Worm (Caenorhabditis elegans): ENCODE data around the gene fbxa-142.

ce11 chrV:16159594-16159993 lies 28.4 kb upstream of the fbxa-142 start, which contains the start of gene F10A3.17:
- TF ChIP-seq cog-1 (tag; optimal IDR thresholded peaks at IDR 0.05), result no peak
- TF ChIP-seq ref-1 (GFP tag; conservative IDR thresholded peaks at IDR 0.05), result no peak
- no peak for TF ChIP-seq med-1 (GFP tag; optimal IDR thresholded peaks at IDR 0.05; ENCODE audit: insufficient read depth)
- no peak for TF ChIP-seq klf-2 (GFP tag; conservative IDR thresholded peaks at IDR 0.05)
- no peak for TF ChIP-seq flt-1 (GFP tag; IDR thresholded peaks at IDR 0.05)
- TF ChIP-seq T22C8.4 (GFP tag; IDR thresholded peaks at IDR 0.05), result no peak
- no peak for TF ChIP-seq ztf-29 (GFP tag; IDR thresholded peaks at IDR 0.05)
- TF ChIP-seq ztf-23 (GFP tag; IDR thresholded peaks at IDR 0.05), result no peak

Data from whole organism, midembryonic.